Worm (Caenorhabditis elegans): ENCODE data around the gene gba-3.

DNA sequence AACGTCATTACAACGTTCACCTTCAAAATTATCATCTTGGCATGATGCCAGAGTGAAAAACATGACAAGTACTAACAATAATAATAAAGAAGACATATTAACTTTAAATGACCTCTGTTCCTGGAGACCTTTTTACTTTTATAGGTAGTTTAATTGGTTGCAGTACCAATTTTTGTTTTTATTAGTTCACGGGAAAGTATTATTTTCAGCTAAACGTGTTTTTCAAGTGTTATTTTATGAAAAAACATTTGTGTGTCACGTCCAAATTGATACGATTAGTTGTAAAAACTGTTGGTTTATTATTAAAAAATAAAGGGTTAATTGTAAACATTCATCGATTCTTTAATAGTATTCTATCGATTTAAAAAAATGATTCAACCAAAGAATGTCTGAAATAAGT is 2.6 kb downstream of the gba-3 start, which contains the start of gene grl-24:
- TF ChIP-seq unc-62 (GFP tag; optimal IDR thresholded peaks at IDR 0.05) (no peak), elt-1 (tag; optimal IDR thresholded peaks at IDR 0.05; ENCODE audit: borderline replicate concordance, insufficient read depth) (no peak), nhr-28 (tag; optimal IDR thresholded peaks at IDR 0.05) (no peak), elt-3 (tag; optimal IDR thresholded peaks at IDR 0.05) (no peak), mep-1 (tag; optimal IDR thresholded peaks at IDR 0.05) (no peak), sptf-1 (tag; optimal IDR thresholded peaks at IDR 0.05) (no peak), unc-120 (tag; optimal IDR thresholded peaks at IDR 0.05; ENCODE audit: poor library complexity, severe bottlenecking) (no peak), sem-2 (GFP tag; optimal IDR thresholded peaks at IDR 0.05) (no peak), nhr-76 (tag; optimal IDR thresholded peaks at IDR 0.05) (no peak)

All from whole organism, mixed stage, embryonic.